Fruit fly (Drosophila melanogaster): ENCODE results near the gene TBC1D23.

Gene TBC1D23

DNA sequence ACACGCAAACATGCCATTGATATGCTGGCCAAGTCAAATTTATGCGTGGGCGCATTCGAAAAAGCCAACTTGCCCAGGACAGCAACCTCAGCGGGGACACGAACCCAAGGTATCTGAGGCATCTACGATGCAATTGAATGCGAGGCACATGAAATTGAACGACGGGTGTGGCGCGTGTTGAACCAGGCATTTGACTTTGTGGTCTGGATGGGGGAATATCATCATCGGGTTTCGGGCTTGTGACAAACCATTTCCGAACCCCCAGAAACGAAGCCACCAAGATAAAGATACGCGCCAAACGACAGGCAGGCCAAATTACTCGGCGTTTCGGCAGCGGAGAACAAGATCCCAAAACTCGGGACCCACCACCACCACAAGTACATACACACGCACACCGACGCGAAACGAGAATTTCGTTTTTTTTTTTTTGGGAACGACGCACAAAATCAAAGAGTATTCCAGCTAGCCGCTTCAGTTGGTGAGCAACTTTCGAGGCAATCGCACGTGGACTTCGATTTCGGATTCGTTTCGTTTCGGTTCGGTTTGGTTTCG is 13.7 kb downstream of the TBC1D23 start, which contains the start of gene MFS3:
Gene MFS3, plus strand, starts transcription at position 472 of the 552 bp plus-strand sequence.
- peak; percentile 58 for TF ChIP-seq grn (GFP tag; optimal IDR thresholded peaks at IDR 0.05)
- TF ChIP-seq NfI (GFP tag; optimal IDR thresholded peaks at IDR 0.05) = no peak
- no peak for TF ChIP-seq Six4 (GFP tag; optimal IDR thresholded peaks at IDR 0.05)
- no peak for TF ChIP-seq CG10654 (GFP tag; optimal IDR thresholded peaks at IDR 0.05)
- TF ChIP-seq Vsx1 (GFP tag; optimal IDR thresholded peaks at IDR 0.05) = peak; percentile 8
- peak; percentile 81 for TF ChIP-seq cg (GFP tag; optimal IDR thresholded peaks at IDR 0.05)
- TF ChIP-seq pita (GFP tag; optimal IDR thresholded peaks at IDR 0.05) = peak; percentile 66
- TF ChIP-seq CG2875 (GFP tag; optimal IDR thresholded peaks at IDR 0.05) = peak; percentile 18
- TF ChIP-seq CG5953 (GFP tag; IDR thresholded peaks at IDR 0.05) = no peak
- TF ChIP-seq tll (GFP tag; optimal IDR thresholded peaks at IDR 0.05) = peak in 1 of 2 experiments; percentile 33
- no peak for TF ChIP-seq bsh (GFP tag; optimal IDR thresholded peaks at IDR 0.05)
- TF ChIP-seq tgo (GFP tag; IDR thresholded peaks at IDR 0.05) = no peak
- TF ChIP-seq CG3407 (GFP tag; optimal IDR thresholded peaks at IDR 0.05) = no peak
- no peak for TF ChIP-seq Dip2 (GFP tag; IDR thresholded peaks at IDR 0.05)
- peak; percentile 22; the same call in 1 of the 3 replicates for TF ChIP-seq CG17361 (GFP tag; IDR thresholded peaks at IDR 0.05)
- TF ChIP-seq ab (GFP tag; optimal IDR thresholded peaks at IDR 0.05) = no peak
- peak; percentile 26 for TF ChIP-seq gro (GFP tag; optimal IDR thresholded peaks at IDR 0.05)
- TF ChIP-seq scrt (GFP tag; optimal IDR thresholded peaks at IDR 0.05) = peak; percentile 13
- TF ChIP-seq Bgb (GFP tag; IDR thresholded peaks at IDR 0.05; ENCODE audit: partially characterized antibody) = peak; percentile 26; the same call in 1 of the 2 replicates
- no peak for TF ChIP-seq Max (GFP tag; optimal IDR thresholded peaks at IDR 0.05)
- no peak for TF ChIP-seq CG6854 (GFP tag; optimal IDR thresholded peaks at IDR 0.05)
- TF ChIP-seq run (tag; optimal IDR thresholded peaks at IDR 0.05) = no peak
- TF ChIP-seq pan (optimal IDR thresholded peaks at IDR 0.05) = no peak
- TF ChIP-seq pan (GFP tag; optimal IDR thresholded peaks at IDR 0.05 in 1 of 2, IDR thresholded peaks at IDR 0.05 in 1 of 2) = no peak
- no peak for TF ChIP-seq CG7928 (GFP tag; optimal IDR thresholded peaks at IDR 0.05)
- TF ChIP-seq Mad (GFP tag; optimal IDR thresholded peaks at IDR 0.05) = no peak
- no peak for TF ChIP-seq CG8290 (GFP tag; optimal IDR thresholded peaks at IDR 0.05)
- TF ChIP-seq CG8290 (tag; optimal IDR thresholded peaks at IDR 0.05) = peak in 1 of 2 experiments; percentile 67
- 0 out of 3 replicates have a peak, but pooled peaks have one; percentile 12 for TF ChIP-seq z (GFP tag; IDR thresholded peaks at IDR 0.05)
- TF ChIP-seq CG1832 (GFP tag; optimal IDR thresholded peaks at IDR 0.05) = no peak
- peak; percentile 56 for TF ChIP-seq gfzf (GFP tag; optimal IDR thresholded peaks at IDR 0.05)
- peak; percentile 99 for TF ChIP-seq ewg (GFP tag; optimal IDR thresholded peaks at IDR 0.05)
- no peak for TF ChIP-seq CG11093 (GFP tag; IDR thresholded peaks at IDR 0.05)
- TF ChIP-seq dan (GFP tag; IDR thresholded peaks at IDR 0.05) = no peak
- peak; percentile 80 for TF ChIP-seq kni (GFP tag; optimal IDR thresholded peaks at IDR 0.05)
- 0 out of 2 replicates have a peak, but pooled peaks have one; percentile 9 for TF ChIP-seq cas (GFP tag; IDR thresholded peaks at IDR 0.05)
- no peak for TF ChIP-seq crol (GFP tag; IDR thresholded peaks at IDR 0.05)
- TF ChIP-seq HLHmδ (GFP tag; optimal IDR thresholded peaks at IDR 0.05) = peak; percentile 37
- peak; percentile 36 for TF ChIP-seq Myb (GFP tag; optimal IDR thresholded peaks at IDR 0.05)
- TF ChIP-seq schlank (tag; optimal IDR thresholded peaks at IDR 0.05) = no peak
- no peak for TF ChIP-seq pb (GFP tag; optimal IDR thresholded peaks at IDR 0.05)
- peak; percentile 18 for TF ChIP-seq CG2120 (GFP tag; optimal IDR thresholded peaks at IDR 0.05)
- TF ChIP-seq CG32532 (GFP tag; IDR thresholded peaks at IDR 0.05) = peak; percentile 13; the same call in 1 of the 2 replicates
- peak in 1 of 2 experiments; percentile 28 for TF ChIP-seq Pdp1 (GFP tag; optimal IDR thresholded peaks at IDR 0.05)
- TF ChIP-seq disco-r (GFP tag; optimal IDR thresholded peaks at IDR 0.05) = no peak
- TF ChIP-seq sc (optimal IDR thresholded peaks at IDR 0.05) = no peak
- TF ChIP-seq sc (GFP tag; optimal IDR thresholded peaks at IDR 0.05) = no peak
- no peak for TF ChIP-seq fru (optimal IDR thresholded peaks at IDR 0.05)
- TF ChIP-seq Xrp1 (GFP tag; IDR thresholded peaks at IDR 0.05) = peak; percentile 15; the same call in 1 of the 2 replicates
- TF ChIP-seq toy (GFP tag; IDR thresholded peaks at IDR 0.05) = peak; percentile 41; the same call in 1 of the 2 replicates
- TF ChIP-seq shn (GFP tag; optimal IDR thresholded peaks at IDR 0.05) = no peak

Data from whole organism, embryonic.